Fruit fly (Drosophila melanogaster): ENCODE results near the gene Mer.

dm6 chrX:19683040-19683875 lies 10.0 kb downstream of the Mer start, which contains the start of the genes dome and Ubqn:
- TF ChIP-seq EcR (GFP tag; optimal IDR thresholded peaks at IDR 0.05) (no peak), CG34367 (tag; optimal IDR thresholded peaks at IDR 0.05) (no peak), CG17806 (tag; optimal IDR thresholded peaks at IDR 0.05) (no peak), CG9948 (tag; optimal IDR thresholded peaks at IDR 0.05) (no peak), rn (GFP tag; IDR thresholded peaks at IDR 0.05) (no peak), CG13204 (GFP tag; optimal IDR thresholded peaks at IDR 0.05) (peak; percentile 14), Pif1A (GFP tag; optimal IDR thresholded peaks at IDR 0.05) (no peak), gl (tag; optimal IDR thresholded peaks at IDR 0.05) (no peak), CG4496 (GFP tag; IDR thresholded peaks at IDR 0.05) (peak; percentile 29; the same call in 2 of the 3 replicates), CG8159 (tag; optimal IDR thresholded peaks at IDR 0.05) (no peak), CG8301 (tag; optimal IDR thresholded peaks at IDR 0.05) (no peak), Ets98B (GFP tag; IDR thresholded peaks at IDR 0.05) (peak; percentile 41; the same call in 1 of the 2 replicates)
